Fruit fly (Drosophila melanogaster): ENCODE data around the gene Rheb.

The Rheb gene

DNA sequence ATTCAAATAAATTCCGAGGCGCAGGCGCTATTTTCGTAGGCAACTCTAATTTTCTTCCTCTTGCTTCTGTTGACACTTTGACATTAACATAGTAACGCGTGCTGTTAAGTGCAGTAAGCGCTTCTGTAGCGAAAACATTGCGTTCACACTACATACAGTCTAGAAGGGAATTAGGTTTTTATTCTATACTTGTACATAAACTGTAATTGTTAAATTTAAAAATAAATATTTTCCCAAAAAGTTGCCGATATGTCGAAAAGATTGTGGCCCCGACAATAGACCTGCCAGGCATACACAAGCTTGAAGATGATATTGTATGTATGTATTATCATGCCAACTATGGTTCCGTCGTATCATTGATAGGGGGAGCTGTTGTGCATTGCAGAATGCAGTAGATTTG is 37.8 kb downstream of the Rheb start, which contains the start of gene asl (continued):
- TF ChIP-seq tup (GFP tag; optimal IDR thresholded peaks at IDR 0.05) (peak; percentile 9), CG12071 (GFP tag; optimal IDR thresholded peaks at IDR 0.05) (no peak), Oli (tag; optimal IDR thresholded peaks at IDR 0.05) (peak; percentile 60), mirr (GFP tag; optimal IDR thresholded peaks at IDR 0.05) (no peak)

DNA sequence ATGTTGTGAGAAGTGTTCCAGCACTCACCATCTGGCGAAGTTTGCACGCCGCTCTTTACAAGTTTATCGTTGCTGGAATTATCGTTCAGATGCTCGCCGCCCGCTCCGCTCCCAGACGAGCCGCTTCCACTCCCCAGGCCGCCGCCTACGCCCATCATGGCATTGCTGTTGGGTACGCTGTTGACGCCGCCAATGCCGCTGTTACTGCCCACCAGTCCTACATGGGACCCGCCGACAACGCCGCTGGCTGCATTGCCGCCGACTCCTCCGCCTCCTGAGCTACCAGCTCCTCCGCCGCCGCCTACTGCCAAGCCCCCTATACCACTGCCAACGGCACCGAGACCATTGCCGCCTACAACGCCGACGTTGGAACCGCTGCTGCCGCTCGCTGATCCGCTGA is 39.7 kb downstream of the Rheb start:
- no peak for TF ChIP-seq NfI (GFP tag; optimal IDR thresholded peaks at IDR 0.05)
- TF ChIP-seq CG12236 (GFP tag; optimal IDR thresholded peaks at IDR 0.05): no peak
- TF ChIP-seq CG32772 (GFP tag; IDR thresholded peaks at IDR 0.05): no peak
- TF ChIP-seq nerfin-2 (GFP tag; IDR thresholded peaks at IDR 0.05; ENCODE audit: partially characterized antibody): no peak
- 0 out of 2 replicates have a peak, but pooled peaks have one; percentile 18 for TF ChIP-seq CG16779 (GFP tag; IDR thresholded peaks at IDR 0.05)
- TF ChIP-seq sug (tag; optimal IDR thresholded peaks at IDR 0.05): no peak
- no peak for TF ChIP-seq Asciz (GFP tag; optimal IDR thresholded peaks at IDR 0.05)
- TF ChIP-seq wor (GFP tag; IDR thresholded peaks at IDR 0.05): no peak
- TF ChIP-seq ham (GFP tag; IDR thresholded peaks at IDR 0.05): no peak
- 0 out of 3 replicates have a peak, but pooled peaks have one; percentile 40 for TF ChIP-seq CG11093 (GFP tag; IDR thresholded peaks at IDR 0.05)
- peak; percentile 59 for TF ChIP-seq CG8478 (optimal IDR thresholded peaks at IDR 0.05)
- 0 out of 3 replicates have a peak, but pooled peaks have one; percentile 32 for TF ChIP-seq CG11456 (GFP tag; IDR thresholded peaks at IDR 0.05)
- TF ChIP-seq CG9215 (GFP tag; IDR thresholded peaks at IDR 0.05): no peak
- TF ChIP-seq Dfd (GFP tag; optimal IDR thresholded peaks at IDR 0.05): peak in 1 of 2 experiments; percentile 73
- no peak for TF ChIP-seq CG2875 (GFP tag; optimal IDR thresholded peaks at IDR 0.05)
- no peak for TF ChIP-seq E2f1 (GFP tag; IDR thresholded peaks at IDR 0.05)
- TF ChIP-seq CG5953 (GFP tag; IDR thresholded peaks at IDR 0.05): no peak
- TF ChIP-seq hb (GFP tag; IDR thresholded peaks at IDR 0.05; ENCODE audit: partially characterized antibody): no peak
- TF ChIP-seq ci (GFP tag; IDR thresholded peaks at IDR 0.05): 0 out of 3 replicates have a peak, but pooled peaks have one; percentile 25
- peak; percentile 52 for TF ChIP-seq Med (GFP tag)
- TF ChIP-seq CG3407 (GFP tag; optimal IDR thresholded peaks at IDR 0.05): no peak
- 0 out of 2 replicates have a peak, but pooled peaks have one; percentile 12 for TF ChIP-seq inv (GFP tag; IDR thresholded peaks at IDR 0.05; ENCODE audit: partially characterized antibody)

DNA sequence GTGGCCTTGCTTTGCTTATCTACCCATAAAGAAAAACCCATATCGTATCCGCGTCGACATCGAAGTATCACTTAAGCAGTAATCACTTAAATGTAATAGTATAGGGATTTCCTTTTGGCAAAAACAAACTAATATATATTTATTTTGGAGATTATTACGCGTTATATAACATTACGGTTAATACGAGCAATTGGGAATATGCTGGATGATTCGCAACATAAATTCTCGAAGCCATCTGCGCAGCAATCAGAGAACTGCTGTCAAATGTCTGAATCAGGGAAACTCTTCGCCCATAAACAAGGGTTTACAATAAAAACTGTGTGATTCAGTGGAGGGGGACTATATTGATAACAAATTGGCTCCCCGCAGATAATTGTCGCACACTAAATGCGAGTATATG is 41.9 kb downstream of the Rheb start:
- TF ChIP-seq sens (GFP tag): peak; percentile 9
- no peak for TF ChIP-seq chinmo (GFP tag; IDR thresholded peaks at IDR 0.05; ENCODE audit: partially characterized antibody)
- TF ChIP-seq CG31224 (GFP tag; IDR thresholded peaks at IDR 0.05): no peak
- TF ChIP-seq sug (tag; optimal IDR thresholded peaks at IDR 0.05): peak; percentile 88
- TF ChIP-seq exex (tag; optimal IDR thresholded peaks at IDR 0.05): peak; percentile 55
- peak in 1 of 2 experiments; percentile 91 for TF ChIP-seq Pdp1 (GFP tag; optimal IDR thresholded peaks at IDR 0.05)

DNA sequence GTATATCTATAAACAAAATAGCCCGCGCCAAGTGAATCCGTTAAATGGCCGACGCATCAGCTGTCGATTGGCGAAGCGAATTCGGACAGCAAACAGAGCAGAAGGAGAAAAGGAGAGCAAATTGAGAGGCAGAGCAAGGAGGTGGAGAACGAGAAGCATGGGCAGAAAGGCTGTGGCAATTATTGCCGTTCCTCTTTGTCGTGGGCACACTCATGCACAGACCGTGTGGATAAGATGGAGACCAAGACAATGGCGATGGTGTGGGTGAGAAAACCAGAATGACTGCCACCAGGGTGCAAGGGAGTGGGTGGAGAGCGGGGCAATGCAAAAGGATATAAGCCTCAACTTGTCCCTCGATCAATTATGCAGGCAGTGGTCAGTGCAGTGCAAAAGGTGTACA is 42.4 kb downstream of the Rheb start:
- peak; percentile 40 for TF ChIP-seq nom (GFP tag; optimal IDR thresholded peaks at IDR 0.05)
- no peak for TF ChIP-seq CG11696 (GFP tag; IDR thresholded peaks at IDR 0.05)
- TF ChIP-seq Med (GFP tag): peak; percentile 22
- no peak for TF ChIP-seq zf30C (GFP tag; optimal IDR thresholded peaks at IDR 0.05)

DNA sequence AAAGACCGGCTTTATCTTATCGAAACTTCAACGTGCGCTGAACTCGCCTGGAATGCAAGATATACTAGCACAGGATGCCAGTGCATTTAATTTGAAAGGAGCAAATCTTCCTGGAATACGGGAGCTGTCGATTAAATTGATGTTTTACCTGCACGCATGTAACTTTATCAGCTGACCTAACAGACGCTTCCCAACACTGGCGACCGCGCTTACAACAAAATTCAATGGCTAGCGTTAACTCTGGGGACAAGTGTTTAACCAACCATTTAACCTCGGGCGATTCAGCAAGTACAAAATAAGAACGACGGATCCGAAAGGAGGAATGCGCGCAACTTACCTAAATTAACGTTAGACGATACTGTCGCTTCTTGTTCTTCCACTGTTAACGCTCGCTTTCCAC is 43.0 kb downstream of the Rheb start:
- TF ChIP-seq crp (GFP tag; optimal IDR thresholded peaks at IDR 0.05) (peak in 1 of 2 experiments; percentile 77), Hmx (GFP tag; optimal IDR thresholded peaks at IDR 0.05) (no peak), Ets65A (GFP tag) (peak; percentile 63), Med (GFP tag) (peak; percentile 69), CG4360 (GFP tag; IDR thresholded peaks at IDR 0.05) (peak; percentile 65), CG1024 (GFP tag; IDR thresholded peaks at IDR 0.05) (no peak), CG10267 (tag; optimal IDR thresholded peaks at IDR 0.05) (peak; percentile 80), CTCF (GFP tag; optimal IDR thresholded peaks at IDR 0.05) (peak; percentile 3), CG32772 (GFP tag; IDR thresholded peaks at IDR 0.05) (no peak), lilli (GFP tag; optimal IDR thresholded peaks at IDR 0.05) (no peak), MBD-R2 (GFP tag; IDR thresholded peaks at IDR 0.05) (peak; percentile 41), CG30020 (tag; optimal IDR thresholded peaks at IDR 0.05) (peak; percentile 1), CG12659 (GFP tag; optimal IDR thresholded peaks at IDR 0.05) (peak; percentile 17), lola (GFP tag; optimal IDR thresholded peaks at IDR 0.05) (peak in 1 of 3 experiments; percentile 3)
